Worm (Caenorhabditis elegans) whole organism, early embryonic: ENCODE results near the gene mspn-1.

Source experiments
- B0310.2 ChIP-seq: sonication (generic microtip); optimal IDR thresholded peaks from 2 replicates; lab custom pipeline; 2016; ENCODE audit warnings: mild to moderate bottlenecking, missing genetic modification characterization, missing compliant biosample characterization
- F13C5.2 ChIP-seq: sonication (generic microtip); optimal IDR thresholded peaks from 2 replicates; lab custom pipeline; 2017; ENCODE audit warnings: mild to moderate bottlenecking, missing genetic modification characterization, inconsistent platforms, missing compliant biosample characterization
- aly-1 ChIP-seq: sonication (generic microtip); optimal IDR thresholded peaks from 2 replicates; lab custom pipeline; 2016; ENCODE audit warnings: missing genetic modification characterization, missing compliant biosample characterization
- ama-1 ChIP-seq: fragments of 150-350 bp; optimal IDR thresholded peaks from 2 replicates; lab custom pipeline; 2014
- ceh-13 ChIP-seq: fragments of 200-800 bp; sonication (Bioruptor generic); optimal IDR thresholded peaks from 2 replicates; lab custom pipeline; 2018; ENCODE audit warnings: mild to moderate bottlenecking, missing genetic modification characterization, missing compliant biosample characterization
- ceh-36 ChIP-seq: sonication (generic microtip); optimal IDR thresholded peaks from 2 replicates; lab custom pipeline; 2016; ENCODE audit warnings: missing genetic modification characterization, inconsistent platforms, missing compliant biosample characterization
- ets-7 ChIP-seq: sonication (generic microtip); optimal IDR thresholded peaks from 2 replicates; lab custom pipeline; 2016; ENCODE audit warnings: missing genotype, missing genetic modification characterization, missing compliant biosample characterization
- flt-1 ChIP-seq: fragments of 200-800 bp; sonication (Bioruptor generic); IDR thresholded peaks from 2 replicates; pipeline ENCODE4 v1.3.6; 2022; ENCODE audit warnings: missing genetic modification characterization, missing compliant biosample characterization
- hmbx-1 ChIP-seq: sonication (generic microtip); optimal IDR thresholded peaks from 2 replicates; lab custom pipeline; 2016; ENCODE audit warnings: mild to moderate bottlenecking, missing genetic modification characterization, missing compliant biosample characterization
- hmg-4 ChIP-seq: fragments of 200-800 bp; sonication (Bioruptor generic); optimal IDR thresholded peaks from 2 replicates; lab custom pipeline; 2018; ENCODE audit warnings: mild to moderate bottlenecking, missing genetic modification characterization, missing compliant biosample characterization
- hnd-1 ChIP-seq: sonication (generic microtip); optimal IDR thresholded peaks from 2 replicates; lab custom pipeline; 2016; ENCODE audit warnings: missing genetic modification characterization, missing compliant biosample characterization
- pes-1 ChIP-seq: fragments of 200-800 bp; sonication (Bioruptor generic); IDR thresholded peaks from 2 replicates; pipeline ENCODE4 v1.3.6; 2022; ENCODE audit warnings: missing genetic modification reagents, missing genetic modification characterization, missing compliant biosample characterization
- scrt-1 ChIP-seq: fragments of 200-800 bp; sonication (Bioruptor generic); IDR thresholded peaks from 2 replicates; pipeline ENCODE4 v1.3.6; 2022; ENCODE audit warnings: missing genetic modification characterization, missing compliant biosample characterization
- sea-1 ChIP-seq: fragments of 200-800 bp; sonication (Bioruptor generic); conservative IDR thresholded peaks from 2 replicates; pipeline ENCODE4 v1.3.6; 2022; ENCODE audit warnings: missing genetic modification characterization, missing compliant biosample characterization
- tbx-11 ChIP-seq: fragments of 200-800 bp; sonication (Bioruptor generic); IDR thresholded peaks from 2 replicates; pipeline ENCODE4 v1.3.6; 2022; ENCODE audit warnings: missing genetic modification characterization, missing compliant biosample characterization
- tbx-37 ChIP-seq: fragments of 200-800 bp; sonication (Bioruptor generic); conservative IDR thresholded peaks from 2 replicates; pipeline ENCODE4 v1.3.6; 2022; ENCODE audit warnings: missing genetic modification reagents, missing genetic modification characterization, missing compliant biosample characterization
- tra-4 ChIP-seq: sonication (generic microtip); optimal IDR thresholded peaks from 2 replicates; lab custom pipeline; 2017; ENCODE audit warnings: missing genetic modification characterization, missing compliant biosample characterization

Gene mspn-1

DNA sequence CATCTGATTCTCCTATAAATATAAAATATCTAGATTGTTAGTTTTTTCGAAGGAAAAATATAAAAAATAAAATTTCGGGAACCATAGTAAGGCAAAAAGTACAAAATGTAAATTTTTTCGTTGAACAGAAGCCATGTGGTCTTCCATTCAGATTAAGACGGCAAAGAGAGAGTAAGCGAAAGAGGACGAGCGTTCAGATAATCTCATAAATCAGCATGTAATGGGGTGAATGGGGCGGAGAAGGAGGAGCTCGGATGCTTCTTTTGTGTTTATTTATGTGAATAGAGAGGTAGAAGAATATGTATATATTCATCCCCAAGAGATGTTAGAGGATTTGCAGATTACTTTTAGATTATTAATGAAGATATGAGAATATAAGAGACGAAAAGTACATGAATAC is 3.4 kb upstream of the mspn-1 start, which contains the start of gene pxf-1:
Gene pxf-1, minus strand, starts transcription at position 14 of the 400 bp plus-strand sequence.
- TF ChIP-seq B0310.2 (tag; lab: Kevin White, UChicago) (no peak), tbx-11 (GFP tag; lab: Robert Waterston, UW) (no peak), aly-1 (no peak), ets-7 (tag; lab: Kevin White, UChicago) (no peak), flt-1 (GFP tag; lab: Robert Waterston, UW) (no peak), ama-1 (lab: Kevin White, UChicago) (no peak), tbx-37 (GFP tag; lab: Robert Waterston, UW) (no peak), F13C5.2 (tag; lab: Kevin White, UChicago) (no peak), sea-1 (GFP tag; lab: Robert Waterston, UW) (no peak), hmg-4 (GFP tag; lab: Kevin White, UChicago) (no peak), ceh-36 (tag; lab: Kevin White, UChicago) (no peak), hmbx-1 (tag; lab: Kevin White, UChicago) (no peak), tra-4 (tag; lab: Kevin White, UChicago) (no peak)

DNA sequence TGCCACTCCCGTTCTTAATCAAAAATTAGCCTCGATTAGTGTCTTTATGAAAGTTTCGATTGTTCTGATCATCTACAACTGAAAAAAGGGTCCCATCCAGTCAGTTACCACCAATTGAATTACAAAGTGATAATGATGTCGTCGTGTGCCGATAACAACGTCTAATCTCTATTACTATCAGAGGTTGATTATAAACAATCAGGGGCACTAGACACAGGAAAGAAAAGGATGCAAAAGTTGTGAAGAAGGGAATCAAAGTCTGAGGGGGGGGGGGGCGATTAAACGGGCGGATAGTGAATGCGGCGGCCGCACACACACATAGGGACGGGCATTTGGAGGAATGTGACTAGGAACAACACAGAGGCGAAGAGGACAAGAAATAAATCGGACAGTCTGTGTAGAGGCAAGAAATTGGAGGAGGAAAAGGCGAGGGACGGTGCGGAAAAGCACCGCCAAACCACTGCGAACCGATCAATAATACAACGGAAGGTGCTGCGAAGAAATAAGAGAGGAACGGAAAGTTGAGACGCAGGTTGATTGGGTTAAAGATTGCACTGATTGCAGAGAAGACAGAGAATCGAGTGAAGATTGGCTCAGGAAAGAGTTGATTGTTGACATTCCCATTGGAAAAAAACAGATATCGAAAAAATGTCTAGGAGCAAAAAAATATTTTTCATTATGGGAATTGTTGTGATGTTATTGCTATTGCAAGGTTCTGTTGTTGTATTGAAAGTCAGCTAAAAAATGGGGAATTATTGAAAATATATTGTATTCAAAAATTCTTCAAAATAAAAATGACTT is 2.6 kb upstream of the mspn-1 start:
- TF ChIP-seq ets-7 (tag; lab: Kevin White, UChicago) (no peak), ceh-36 (tag; lab: Kevin White, UChicago) (peak; percentile 28), B0310.2 (tag; lab: Kevin White, UChicago) (peak; percentile 45), ceh-13 (GFP tag; lab: Kevin White, UChicago) (no peak), scrt-1 (no peak), ama-1 (lab: Kevin White, UChicago) (no peak), hnd-1 (tag; lab: Kevin White, UChicago) (no peak), tra-4 (tag; lab: Kevin White, UChicago) (no peak), pes-1 (GFP tag; lab: Robert Waterston, UW) (no peak), flt-1 (GFP tag; lab: Robert Waterston, UW) (no peak), hmbx-1 (tag; lab: Kevin White, UChicago) (no peak), F13C5.2 (tag; lab: Kevin White, UChicago) (no peak), hmg-4 (GFP tag; lab: Kevin White, UChicago) (peak; percentile 79), aly-1 (no peak), tbx-37 (GFP tag; lab: Robert Waterston, UW) (no peak), sea-1 (GFP tag; lab: Robert Waterston, UW) (no peak), tbx-11 (GFP tag; lab: Robert Waterston, UW) (no peak)

DNA sequence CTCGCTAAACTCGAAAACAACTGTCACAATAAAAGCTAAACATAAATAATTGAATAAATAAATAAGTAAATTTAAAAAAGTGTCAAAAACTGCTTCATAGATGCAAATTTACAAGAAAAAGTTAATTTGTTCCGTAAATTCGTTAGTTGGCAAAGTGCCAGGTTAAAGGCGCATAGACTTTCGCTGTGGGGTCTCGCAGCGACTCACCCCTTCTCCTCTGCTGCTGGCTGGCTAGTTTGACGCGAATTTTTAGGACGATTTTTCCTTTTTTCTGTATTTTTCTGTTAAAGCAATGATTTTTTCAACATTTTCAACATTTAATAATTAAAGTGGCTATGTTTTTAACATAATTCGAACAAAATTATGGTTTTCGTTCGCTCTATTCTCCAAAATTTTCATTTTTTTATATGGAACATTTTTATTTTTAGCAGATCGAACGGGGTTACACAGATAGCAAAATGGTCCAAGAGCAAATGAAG is 1.5 kb upstream of the mspn-1 start, which contains the start of gene rack-1:
Gene rack-1, plus strand, starts transcription at position 429 of the 479 bp plus-strand sequence.
- TF ChIP-seq tbx-37 (GFP tag; lab: Robert Waterston, UW) (no peak), pes-1 (GFP tag; lab: Robert Waterston, UW) (no peak), hmg-4 (GFP tag; lab: Kevin White, UChicago) (no peak), B0310.2 (tag; lab: Kevin White, UChicago) (no peak), scrt-1 (no peak), F13C5.2 (tag; lab: Kevin White, UChicago) (no peak), sea-1 (GFP tag; lab: Robert Waterston, UW) (no peak), ets-7 (tag; lab: Kevin White, UChicago) (no peak), ama-1 (lab: Kevin White, UChicago) (no peak), flt-1 (GFP tag; lab: Robert Waterston, UW) (no peak), ceh-36 (tag; lab: Kevin White, UChicago) (no peak), hmbx-1 (tag; lab: Kevin White, UChicago) (no peak), hnd-1 (tag; lab: Kevin White, UChicago) (no peak), tra-4 (tag; lab: Kevin White, UChicago) (no peak), ceh-13 (GFP tag; lab: Kevin White, UChicago) (no peak), aly-1 (no peak), tbx-11 (GFP tag; lab: Robert Waterston, UW) (no peak)

DNA sequence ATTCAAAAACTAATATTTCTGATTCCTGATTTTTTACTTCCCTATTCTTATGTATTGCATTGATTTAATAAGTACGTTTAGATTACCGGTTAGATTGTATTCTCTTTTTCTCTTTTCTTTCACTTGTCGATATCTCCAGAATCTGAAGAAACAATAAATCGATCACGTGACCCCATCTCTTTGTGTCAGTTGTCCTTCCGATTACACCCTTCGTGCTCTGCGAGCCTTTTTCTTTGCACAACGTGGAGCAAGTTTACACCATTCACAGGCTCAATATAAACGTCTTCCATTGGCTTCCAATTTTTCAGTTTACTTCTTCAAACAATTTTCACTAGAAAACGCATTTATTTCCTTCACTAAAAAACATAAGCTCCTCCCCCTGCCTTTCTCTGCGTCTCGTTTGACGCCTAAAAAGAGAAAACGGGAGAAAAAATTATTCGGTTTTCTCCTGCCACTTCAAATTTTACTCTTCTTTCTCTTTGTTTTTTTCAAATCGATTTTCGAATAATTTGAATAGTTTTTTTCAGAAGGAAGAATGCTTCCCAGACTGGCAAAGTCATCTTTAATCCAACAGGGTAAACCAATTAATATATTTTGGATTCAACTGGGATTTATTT is 2.5 kb downstream of the mspn-1 start, which contains the start of gene gta-1:
Gene gta-1, plus strand, starts transcription at position 528 of the 617 bp plus-strand sequence.
- TF ChIP-seq ets-7 (tag; lab: Kevin White, UChicago): no peak
- TF ChIP-seq aly-1: no peak
- TF ChIP-seq ama-1 (lab: Kevin White, UChicago): no peak

DNA sequence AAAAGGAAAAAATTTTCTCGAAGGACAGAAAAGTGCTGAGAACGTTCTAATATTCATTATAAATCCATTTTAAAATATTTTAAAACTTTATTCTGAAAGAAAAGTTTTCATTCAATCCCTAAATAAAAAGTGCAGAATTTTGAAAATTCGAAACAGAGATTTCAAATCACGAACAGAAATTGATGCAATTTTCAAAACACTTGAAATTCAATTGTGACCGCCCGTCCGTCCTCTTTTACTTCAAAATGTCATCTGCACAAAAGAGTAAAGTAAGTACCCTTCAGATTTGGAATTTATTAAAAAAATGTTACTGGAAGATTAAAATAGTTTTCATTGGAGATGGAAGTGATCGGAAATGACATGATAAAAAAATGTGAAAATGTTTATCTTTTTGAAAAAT is 10.7 kb downstream of the mspn-1 start:
- TF ChIP-seq ama-1 (lab: Kevin White, UChicago) (no peak), hnd-1 (tag; lab: Kevin White, UChicago) (no peak)

DNA sequence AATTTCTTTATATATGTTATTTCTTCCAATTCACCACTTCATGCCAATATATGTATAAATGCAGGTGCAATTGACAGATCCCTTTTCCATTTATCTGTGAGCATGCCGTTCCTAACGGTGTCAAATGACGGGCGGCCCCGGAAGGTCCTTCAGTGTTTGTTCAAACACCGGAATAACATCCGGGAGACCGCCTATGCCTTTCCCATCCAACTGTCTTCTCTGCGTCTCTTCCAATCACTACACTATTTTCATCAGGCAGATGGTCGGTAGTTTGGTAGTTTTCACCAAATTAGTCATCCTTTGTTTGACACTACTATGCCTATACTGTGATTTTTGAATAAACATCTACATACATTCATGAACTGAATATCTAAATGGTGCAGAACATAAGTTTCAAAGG is 12.8 kb downstream of the mspn-1 start:
- TF ChIP-seq hmg-4 (GFP tag; lab: Kevin White, UChicago) (no peak), scrt-1 (no peak), pes-1 (GFP tag; lab: Robert Waterston, UW) (no peak), ceh-36 (tag; lab: Kevin White, UChicago) (no peak), sea-1 (GFP tag; lab: Robert Waterston, UW) (no peak), hnd-1 (tag; lab: Kevin White, UChicago) (no peak)

DNA sequence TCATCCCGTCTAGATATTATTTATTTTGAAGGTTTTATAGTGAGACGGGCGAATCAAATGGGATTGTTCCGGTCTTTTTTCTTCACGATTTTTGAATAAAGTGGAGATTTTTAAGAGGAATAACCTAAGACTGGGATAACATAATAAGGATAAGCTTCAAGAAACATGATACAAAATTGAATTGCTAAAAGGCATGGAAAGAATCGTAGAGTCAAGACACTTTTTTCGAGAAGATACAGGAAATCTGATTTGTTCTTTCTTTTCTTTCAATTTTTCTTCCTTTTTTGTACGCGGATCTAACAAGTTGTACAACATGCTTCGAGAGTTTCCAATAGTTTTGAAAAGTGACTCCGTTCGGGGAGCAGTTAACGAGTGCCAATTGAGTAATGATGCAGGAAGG is 13.7 kb downstream of the mspn-1 start:
- no peak for TF ChIP-seq ama-1 (lab: Kevin White, UChicago)
- no peak for TF ChIP-seq B0310.2 (tag; lab: Kevin White, UChicago)
- no peak for TF ChIP-seq hmg-4 (GFP tag; lab: Kevin White, UChicago)
- TF ChIP-seq F13C5.2 (tag; lab: Kevin White, UChicago): no peak
- no peak for TF ChIP-seq ceh-36 (tag; lab: Kevin White, UChicago)
- TF ChIP-seq tra-4 (tag; lab: Kevin White, UChicago): no peak
- no peak for TF ChIP-seq pes-1 (GFP tag; lab: Robert Waterston, UW)
- TF ChIP-seq ceh-13 (GFP tag; lab: Kevin White, UChicago): no peak
- TF ChIP-seq hmbx-1 (tag; lab: Kevin White, UChicago): no peak
- no peak for TF ChIP-seq tbx-11 (GFP tag; lab: Robert Waterston, UW)
- TF ChIP-seq ets-7 (tag; lab: Kevin White, UChicago): no peak
- no peak for TF ChIP-seq flt-1 (GFP tag; lab: Robert Waterston, UW)
- no peak for TF ChIP-seq scrt-1
- TF ChIP-seq aly-1: no peak
- TF ChIP-seq tbx-37 (GFP tag; lab: Robert Waterston, UW): no peak
